Worm (Caenorhabditis elegans) whole organism, L2 larva: ENCODE results near the gene F53F1.6.

Source experiments
- nhr-23 ChIP-seq: fragments of 150-350 bp; optimal IDR thresholded peaks from 2 replicates; lab custom pipeline; 2014; ENCODE audit warnings: missing biosample characterization, missing genetic modification reagents, missing genetic modification characterization
- skn-1 ChIP-seq: sonication (generic microtip); optimal IDR thresholded peaks from 2 replicates; lab custom pipeline; 2017; ENCODE audit warnings: missing biosample characterization, missing genetic modification characterization
- snpc-4 ChIP-seq: fragments of 150-350 bp; optimal IDR thresholded peaks from 2 replicates; lab custom pipeline; 2014; ENCODE audit warnings: missing biosample characterization, missing genetic modification characterization

ce11 chrV:13437473-13438074, 20.2 kb upstream of the F53F1.6 start, which contains the start of gene mes-4:
- TF ChIP-seq snpc-4 (tag; lab: Kevin White, UChicago) (no peak), skn-1 (tag; lab: Kevin White, UChicago) (no peak), nhr-23 (tag; lab: Kevin White, UChicago) (no peak)
